Worm (Caenorhabditis elegans) whole organism, L4 larva: ENCODE measurements around the gene zig-3.

Source experiments
- D1046.2 ChIP-seq: fragments of 200-800 bp; sonication (Bioruptor generic); IDR thresholded peaks from 2 replicates; pipeline ENCODE4 v1.3.6; 2022; ENCODE audit warnings: missing genetic modification characterization, missing compliant biosample characterization
- F10B5.3 ChIP-seq: sonication (generic microtip); optimal IDR thresholded peaks from 2 replicates; lab custom pipeline; 2016; ENCODE audit warnings: mild to moderate bottlenecking, missing genetic modification characterization, missing compliant biosample characterization
- F26F4.8 ChIP-seq: fragments of 200-800 bp; sonication (Bioruptor generic); conservative IDR thresholded peaks from 2 replicates; pipeline ENCODE4 v1.3.6; 2022; ENCODE audit warnings: missing genetic modification characterization, missing compliant biosample characterization
- F37D6.2 ChIP-seq: sonication (generic microtip); optimal IDR thresholded peaks from 2 replicates; lab custom pipeline; 2016; ENCODE audit warnings: mild to moderate bottlenecking, missing genetic modification characterization, missing compliant biosample characterization
- F44E2.7 ChIP-seq: fragments of 200-800 bp; sonication (Bioruptor generic); IDR thresholded peaks from 2 replicates; pipeline ENCODE4 v2.1.2; 2022; ENCODE audit warnings: missing genetic modification characterization, missing compliant biosample characterization
- T20F7.1 ChIP-seq: fragments of 200-800 bp; sonication (Bioruptor generic); optimal IDR thresholded peaks from 2 replicates; lab custom pipeline; 2018; ENCODE audit warnings: mild to moderate bottlenecking, missing genetic modification characterization, missing compliant biosample characterization
- Y48G9A.11 ChIP-seq: fragments of 200-800 bp; sonication (Bioruptor generic); IDR thresholded peaks from 2 replicates; pipeline ENCODE4 v1.3.6; 2022; ENCODE audit warnings: missing genetic modification reagents, missing genetic modification characterization, missing compliant biosample characterization
- Y75B8A.6 ChIP-seq: fragments of 200-800 bp; sonication (Bioruptor generic); IDR thresholded peaks from 2 replicates; pipeline ENCODE4 v1.3.6; 2022; ENCODE audit warnings: missing genetic modification reagents, missing genetic modification characterization, missing compliant biosample characterization
- ZK337.2 ChIP-seq: fragments of 200-800 bp; sonication (Bioruptor generic); IDR thresholded peaks from 2 replicates; pipeline ENCODE4 v1.3.6; 2022; ENCODE audit warnings: missing genetic modification reagents, missing genetic modification characterization, missing compliant biosample characterization
- ZK546.5 ChIP-seq, 2 experiments: sonication (generic microtip); optimal IDR thresholded peaks; 2 replicates each; lab custom pipeline; 2017; ENCODE audit warnings: missing biosample characterization in 2 of 2, missing genetic modification characterization in 2 of 2
- aly-2 ChIP-seq: sonication (generic microtip); optimal IDR thresholded peaks from 2 replicates; lab custom pipeline; 2018; ENCODE audit warnings: missing biosample characterization, missing genetic modification characterization
- arid-1 ChIP-seq: fragments of 200-800 bp; sonication (Bioruptor generic); conservative IDR thresholded peaks from 2 replicates; pipeline ENCODE4 v1.3.6; 2022; ENCODE audit warnings: missing genetic modification reagents, missing genetic modification characterization, missing compliant biosample characterization
- attf-4 ChIP-seq: sonication (generic microtip); optimal IDR thresholded peaks from 3 replicates; lab custom pipeline; 2017; ENCODE audit warnings: missing biosample characterization, missing genetic modification characterization
- cey-2 ChIP-seq: sonication (generic microtip); optimal IDR thresholded peaks from 3 replicates; lab custom pipeline; 2017; ENCODE audit warnings: missing genetic modification characterization, mild to moderate bottlenecking, missing compliant biosample characterization, antibody characterized with exemption, borderline replicate concordance; ENCODE audit not compliant: insufficient read depth
- ctbp-1 ChIP-seq: fragments of 200-800 bp; sonication (Bioruptor generic); IDR thresholded peaks from 2 replicates; pipeline ENCODE4 v1.3.6; 2022; ENCODE audit warnings: missing genetic modification reagents, missing genetic modification characterization, missing compliant biosample characterization
- daf-12 ChIP-seq: fragments of 150-350 bp; optimal IDR thresholded peaks from 2 replicates; lab custom pipeline; 2014; ENCODE audit warnings: missing biosample characterization, missing genetic modification reagents, missing genetic modification characterization
- daf-16 ChIP-seq, 3 experiments: sonication (generic microtip); optimal IDR thresholded peaks; 2 replicates each; lab custom pipeline; 2016 to 2017; ENCODE audit warnings: missing genetic modification characterization in 3 of 3, missing genetic modification reagents in 3 of 3, mild to moderate bottlenecking in 2 of 3, missing compliant biosample characterization in 2 of 3, missing biosample characterization in 1 of 3, moderate library complexity in 1 of 3
- daf-8 ChIP-seq: fragments of 200-800 bp; sonication (Bioruptor generic); IDR thresholded peaks from 2 replicates; pipeline ENCODE4 v1.3.6; 2022; ENCODE audit warnings: missing genetic modification characterization, missing compliant biosample characterization
- dmd-9 ChIP-seq: fragments of 200-800 bp; sonication (Bioruptor generic); IDR thresholded peaks from 2 replicates; pipeline ENCODE4 v1.3.6; 2022; ENCODE audit warnings: missing genetic modification reagents, missing genetic modification characterization, missing compliant biosample characterization
- egl-27 ChIP-seq: sonication (generic microtip); optimal IDR thresholded peaks from 3 replicates; lab custom pipeline; 2017; ENCODE audit warnings: missing biosample characterization, missing genetic modification reagents, missing genetic modification characterization
- fkh-10 ChIP-seq: fragments of 150-350 bp; optimal IDR thresholded peaks from 2 replicates; lab custom pipeline; 2014; ENCODE audit warnings: missing biosample characterization, missing genetic modification reagents, missing genetic modification characterization
- fos-1 ChIP-seq: fragments of 150-350 bp; optimal IDR thresholded peaks from 2 replicates; lab custom pipeline; 2014; ENCODE audit warnings: missing biosample characterization, missing genetic modification characterization
- gei-8 ChIP-seq: fragments of 200-800 bp; sonication (Bioruptor generic); optimal IDR thresholded peaks from 2 replicates; lab custom pipeline; 2018; ENCODE audit warnings: mild to moderate bottlenecking, missing genetic modification characterization, missing compliant biosample characterization
- hif-1 ChIP-seq, 2 experiments: sonication (generic microtip); optimal IDR thresholded peaks; 2 replicates each; lab custom pipeline; 2016 to 2017; ENCODE audit warnings: missing compliant biosample characterization in 2 of 2, missing genetic modification characterization in 2 of 2, missing genetic modification reagents in 2 of 2, missing genotype in 2 of 2, mild to moderate bottlenecking in 1 of 2
- hlh-11 ChIP-seq: fragments of 200-800 bp; sonication (Bioruptor generic); optimal IDR thresholded peaks from 2 replicates; lab custom pipeline; 2018; ENCODE audit warnings: mild to moderate bottlenecking, missing genetic modification characterization, missing compliant biosample characterization
- hlh-30 ChIP-seq: sonication (generic microtip); optimal IDR thresholded peaks from 2 replicates; lab custom pipeline; 2017; ENCODE audit warnings: antibody characterized with exemption, mild to moderate bottlenecking, missing genetic modification characterization, missing compliant biosample characterization; ENCODE audit not compliant: insufficient read depth
- hmg-1.1 ChIP-seq: fragments of 200-800 bp; sonication (Bioruptor generic); IDR thresholded peaks from 2 replicates; pipeline ENCODE4 v1.3.6; 2022; ENCODE audit warnings: missing genetic modification reagents, missing genetic modification characterization, missing compliant biosample characterization
- lim-7 ChIP-seq: fragments of 200-800 bp; sonication (Bioruptor generic); IDR thresholded peaks from 2 replicates; pipeline ENCODE4 v1.3.6; 2022; ENCODE audit warnings: missing genetic modification characterization, missing compliant biosample characterization
- lin-13 ChIP-seq: fragments of 150-350 bp; optimal IDR thresholded peaks from 2 replicates; lab custom pipeline; 2014; ENCODE audit warnings: missing biosample characterization, missing genetic modification reagents, missing genetic modification characterization
- lin-29 ChIP-seq: fragments of 200-800 bp; sonication (Bioruptor generic); IDR thresholded peaks from 2 replicates; pipeline ENCODE4 v1.3.6; 2022; ENCODE audit warnings: missing genetic modification reagents, missing genetic modification characterization, missing compliant biosample characterization
- lin-38 ChIP-seq: fragments of 200-800 bp; sonication (Bioruptor generic); IDR thresholded peaks from 2 replicates; pipeline ENCODE4 v1.3.6; 2022; ENCODE audit warnings: missing genetic modification reagents, missing genetic modification characterization, missing compliant biosample characterization
- lin-39 ChIP-seq: fragments of 150-350 bp; optimal IDR thresholded peaks from 2 replicates; lab custom pipeline; 2014; ENCODE audit warnings: missing biosample characterization, missing genetic modification reagents, missing genetic modification characterization
- mdl-1 ChIP-seq, 2 experiments: fragments of 150-350 bp in 1 of 2; sonication (generic microtip) in 1 of 2; optimal IDR thresholded peaks; 2 replicates each; lab custom pipeline; 2014 to 2017; ENCODE audit warnings: missing biosample characterization in 2 of 2, missing genetic modification characterization in 2 of 2
- mdt-29 ChIP-seq: fragments of 200-800 bp; sonication (Bioruptor generic); IDR thresholded peaks from 2 replicates; pipeline ENCODE4 v1.3.6; 2022; ENCODE audit warnings: missing genetic modification reagents, missing genetic modification characterization, missing compliant biosample characterization
- mxl-3 ChIP-seq: fragments of 200-800 bp; sonication (Bioruptor generic); optimal IDR thresholded peaks from 2 replicates; lab custom pipeline; 2018; ENCODE audit warnings: mild to moderate bottlenecking, missing genetic modification characterization, missing compliant biosample characterization
- nhr-237 ChIP-seq: sonication (generic microtip); optimal IDR thresholded peaks from 2 replicates; lab custom pipeline; 2017; ENCODE audit warnings: missing biosample characterization, missing genetic modification characterization
- nhr-76 ChIP-seq: fragments of 150-350 bp; optimal IDR thresholded peaks from 2 replicates; lab custom pipeline; 2014; ENCODE audit warnings: missing biosample characterization, missing genetic modification characterization
- nhr-77 ChIP-seq: fragments of 150-350 bp; optimal IDR thresholded peaks from 2 replicates; lab custom pipeline; 2014; ENCODE audit warnings: missing biosample characterization, missing genetic modification characterization
- php-3 ChIP-seq: fragments of 200-800 bp; sonication (Bioruptor generic); IDR thresholded peaks from 2 replicates; pipeline ENCODE4 v1.3.6; 2022; ENCODE audit warnings: missing genetic modification reagents, missing genetic modification characterization, missing compliant biosample characterization
- rbr-2 ChIP-seq: sonication (generic microtip); optimal IDR thresholded peaks from 2 replicates; lab custom pipeline; 2016; ENCODE audit warnings: missing genotype, missing genetic modification characterization, missing compliant biosample characterization
- set-16 ChIP-seq: fragments of 200-800 bp; sonication (Bioruptor generic); IDR thresholded peaks from 2 replicates; pipeline ENCODE4 v1.3.6; 2022; ENCODE audit warnings: missing genetic modification reagents, missing genetic modification characterization, missing compliant biosample characterization
- skn-1 ChIP-seq: fragments of 150-350 bp; optimal IDR thresholded peaks from 2 replicates; lab custom pipeline; 2014; ENCODE audit warnings: missing biosample characterization, missing genetic modification characterization
- spr-1 ChIP-seq: sonication (generic microtip); optimal IDR thresholded peaks from 2 replicates; lab custom pipeline; 2016; ENCODE audit warnings: mild to moderate bottlenecking, missing genetic modification characterization, missing compliant biosample characterization
- tag-97 ChIP-seq: fragments of 200-800 bp; sonication (Bioruptor generic); IDR thresholded peaks from 2 replicates; pipeline ENCODE4 v1.3.6; 2022; ENCODE audit warnings: missing genetic modification characterization, missing compliant biosample characterization
- tra-1 ChIP-seq: fragments of 200-800 bp; sonication (Bioruptor generic); IDR thresholded peaks from 2 replicates; pipeline ENCODE4 v1.3.6; 2022; ENCODE audit warnings: missing genetic modification reagents, missing genetic modification characterization, missing compliant biosample characterization
- unc-39 ChIP-seq: sonication (generic microtip); optimal IDR thresholded peaks from 2 replicates; lab custom pipeline; 2017; ENCODE audit warnings: missing biosample characterization, missing genetic modification characterization
- zag-1 ChIP-seq: fragments of 150-350 bp; optimal IDR thresholded peaks from 2 replicates; lab custom pipeline; 2014; ENCODE audit warnings: missing biosample characterization, missing genetic modification characterization
- zfp-3 ChIP-seq: fragments of 200-800 bp; sonication (Bioruptor generic); conservative IDR thresholded peaks from 2 replicates; pipeline ENCODE4 v1.3.6; 2022; ENCODE audit warnings: missing genetic modification reagents, missing genetic modification characterization, missing compliant biosample characterization
- zip-11 ChIP-seq: fragments of 200-800 bp; sonication (Bioruptor generic); IDR thresholded peaks from 2 replicates; pipeline ENCODE4 v1.3.6; 2022; ENCODE audit warnings: missing genetic modification characterization, missing compliant biosample characterization
- zip-2 ChIP-seq: fragments of 150-350 bp; optimal IDR thresholded peaks from 2 replicates; lab custom pipeline; 2014; ENCODE audit warnings: missing biosample characterization, missing genetic modification characterization

zig-3 gene

DNA sequence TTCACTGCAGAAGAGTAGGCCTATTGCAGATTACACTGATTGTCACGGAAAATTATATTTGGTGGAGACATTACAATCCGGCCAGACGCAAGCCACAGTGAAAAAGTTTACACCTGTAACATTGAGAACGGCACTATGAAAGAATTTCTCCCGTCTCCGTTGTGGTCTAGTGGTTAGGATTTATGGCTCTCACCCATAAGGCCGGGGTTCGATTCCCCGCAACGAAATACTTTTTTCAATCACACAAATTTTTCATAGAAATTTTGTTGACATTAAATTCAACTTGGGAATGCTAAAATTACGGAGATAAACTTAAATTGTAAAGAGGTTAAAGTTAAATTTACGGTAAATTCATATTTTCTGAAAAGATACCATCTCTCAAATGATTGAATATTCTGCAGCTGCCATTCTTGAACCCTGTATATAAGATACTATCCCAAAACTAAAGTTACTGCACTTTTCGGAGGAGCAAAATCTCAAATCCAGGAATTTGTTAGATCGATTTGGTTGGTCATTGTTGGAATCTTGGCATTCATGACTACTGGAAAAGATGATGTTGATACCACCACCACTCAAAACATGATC lies 24.0 kb upstream of the zig-3 start, which contains the start of gene C39D10.1 (continued):
- peak; percentile 78 for TF ChIP-seq lim-7
- 0 out of 2 replicates have a peak, but pooled peaks have one; percentile 24 for TF ChIP-seq zfp-3 (GFP tag; lab: Robert Waterston, UW)
- TF ChIP-seq D1046.2: peak; percentile 76; the same call in 1 of the 2 replicates
- no peak for TF ChIP-seq mdt-29 (GFP tag; lab: Robert Waterston, UW)
- peak; percentile 22 to 68 for TF ChIP-seq daf-16 (GFP tag; optimal IDR thresholded peaks at IDR 0.05; lab: Kevin White, UChicago)
- no peak for TF ChIP-seq daf-16 (tag; optimal IDR thresholded peaks at IDR 0.05; lab: Kevin White, UChicago)
- TF ChIP-seq dmd-9 (GFP tag; lab: Robert Waterston, UW): no peak
- TF ChIP-seq aly-2: no peak
- no peak for TF ChIP-seq tra-1 (GFP tag; lab: Robert Waterston, UW)
- TF ChIP-seq F37D6.2: no peak
- no peak for TF ChIP-seq hlh-11 (tag; lab: Kevin White, UChicago)
- no peak for TF ChIP-seq mdl-1 (tag; optimal IDR thresholded peaks at IDR 0.05; lab: Kevin White, UChicago)
- TF ChIP-seq F44E2.7 (GFP tag; lab: Robert Waterston, UW): no peak
- TF ChIP-seq spr-1: no peak
- TF ChIP-seq F10B5.3 (tag; lab: Kevin White, UChicago): no peak
- peak; percentile 5 for TF ChIP-seq lin-13 (GFP tag; lab: Kevin White, UChicago)
- TF ChIP-seq fos-1 (tag; lab: Kevin White, UChicago): no peak
- no peak for TF ChIP-seq mxl-3 (GFP tag; lab: Kevin White, UChicago)
- TF ChIP-seq hif-1 (tag; optimal IDR thresholded peaks at IDR 0.05; lab: Kevin White, UChicago): no peak
- no peak for TF ChIP-seq fkh-10 (GFP tag; lab: Kevin White, UChicago)
- no peak for TF ChIP-seq skn-1 (tag; lab: Kevin White, UChicago)
- no peak for TF ChIP-seq attf-4 (tag; lab: Kevin White, UChicago)
- peak; percentile 16 for TF ChIP-seq hlh-30 (tag; lab: Kevin White, UChicago)
- TF ChIP-seq T20F7.1 (GFP tag; lab: Kevin White, UChicago): peak; percentile 34
- no peak for TF ChIP-seq cey-2 (tag; lab: Kevin White, UChicago)
- no peak for TF ChIP-seq unc-39 (tag; lab: Kevin White, UChicago)
- TF ChIP-seq nhr-77 (tag; lab: Kevin White, UChicago): no peak
- TF ChIP-seq Y75B8A.6 (GFP tag; lab: Robert Waterston, UW): 0 out of 2 replicates have a peak, but pooled peaks have one; percentile 26
- no peak for TF ChIP-seq set-16 (GFP tag; lab: Robert Waterston, UW)
- no peak for TF ChIP-seq gei-8 (GFP tag; lab: Kevin White, UChicago)
- TF ChIP-seq lin-38 (GFP tag; lab: Robert Waterston, UW): no peak; the same call in none of the 2 replicates
- TF ChIP-seq tag-97: no peak
- TF ChIP-seq nhr-76 (tag; lab: Kevin White, UChicago): no peak
- no peak for TF ChIP-seq daf-12 (tag; lab: Kevin White, UChicago)
- no peak for TF ChIP-seq egl-27 (tag; lab: Kevin White, UChicago)
- TF ChIP-seq Y48G9A.11 (GFP tag; lab: Robert Waterston, UW): peak; percentile 38; the same call in 1 of the 2 replicates
- TF ChIP-seq php-3 (GFP tag; lab: Robert Waterston, UW): 0 out of 2 replicates have a peak, but pooled peaks have one; percentile 29
- 0 out of 2 replicates have a peak, but pooled peaks have one; percentile 49 for TF ChIP-seq arid-1 (GFP tag; lab: Robert Waterston, UW)
- TF ChIP-seq F26F4.8 (GFP tag; lab: Robert Waterston, UW): no peak
- TF ChIP-seq zip-2 (tag; lab: Kevin White, UChicago): peak; percentile 53
- TF ChIP-seq zag-1 (tag; lab: Kevin White, UChicago): no peak
- TF ChIP-seq rbr-2 (tag; lab: Kevin White, UChicago): no peak
- 0 out of 2 replicates have a peak, but pooled peaks have one; percentile 25 for TF ChIP-seq ctbp-1 (GFP tag; lab: Robert Waterston, UW)
- TF ChIP-seq ZK337.2 (GFP tag; lab: Robert Waterston, UW): peak; percentile 35; the same call in 1 of the 2 replicates
- TF ChIP-seq zip-11 (GFP tag; lab: Robert Waterston, UW): no peak
- no peak for TF ChIP-seq ZK546.5 (tag; optimal IDR thresholded peaks at IDR 0.05; lab: Kevin White, UChicago)
- peak; percentile 37; the same call in 1 of the 2 replicates for TF ChIP-seq hmg-1.1 (GFP tag; lab: Robert Waterston, UW)
- no peak for TF ChIP-seq nhr-237 (tag; lab: Kevin White, UChicago)
- TF ChIP-seq daf-8 (GFP tag; lab: Robert Waterston, UW): no peak
- no peak for TF ChIP-seq lin-29 (GFP tag; lab: Robert Waterston, UW)
- no peak for TF ChIP-seq lin-39 (tag; lab: Kevin White, UChicago)
